Worm (Caenorhabditis elegans) whole organism, L4/young adult: ENCODE results near the gene R160.5.
"Not testable (repeated sequence)": the region's sequence is repeated elsewhere in the genome, so short reads cannot be mapped to it uniquely, and the experiment has no call there.

Experiments used
- W03F9.2 ChIP-seq: fragments of 150-350 bp; optimal IDR thresholded peaks from 2 replicates; lab custom pipeline; 2014; ENCODE audit warnings: missing biosample characterization, missing genetic modification characterization
- dao-5 ChIP-seq: sonication (generic microtip); optimal IDR thresholded peaks from 2 replicates; lab custom pipeline; 2016; ENCODE audit warnings: missing genotype, missing genetic modification characterization, moderate library complexity, missing compliant biosample characterization
- him-1 ChIP-seq: sonication (generic microtip); optimal IDR thresholded peaks from 2 replicates; lab custom pipeline; 2016; ENCODE audit warnings: missing genotype, missing genetic modification reagents, missing genetic modification characterization, missing compliant biosample characterization

- not testable (repeated sequence) for TF ChIP-seq him-1 (tag; lab: Kevin White, UChicago); W03F9.2; dao-5 (tag; lab: Kevin White, UChicago)
These were observed 31.3 kb downstream of the R160.5 start, which contains the start of gene cst-1 for ce11 chrX:4339332-4339731.
